Fruit fly (Drosophila melanogaster) Kc167 (cell line): ENCODE results near the gene CG11696.

Experiments used
- Sin3A ChIP-seq: fragments of >200 bp; optimal IDR thresholded peaks from 2 replicates; lab custom pipeline; 2018; ENCODE audit warnings: missing external identifiers
- h ChIP-seq: fragments of >200 bp; optimal IDR thresholded peaks from 3 replicates; lab custom pipeline; 2018; ENCODE audit warnings: missing external identifiers
- insv ChIP-seq: fragments of >200 bp; optimal IDR thresholded peaks from 3 replicates; lab custom pipeline; 2018; ENCODE audit warnings: missing external identifiers
- psq ChIP-seq: fragments of >200 bp; optimal IDR thresholded peaks from 2 replicates; lab custom pipeline; 2017; ENCODE audit warnings: missing external identifiers
- ttk ChIP-seq: sonication (Bioruptor generic); optimal IDR thresholded peaks from 2 replicates; lab custom pipeline; 2017; ENCODE audit warnings: missing external identifiers

DNA sequence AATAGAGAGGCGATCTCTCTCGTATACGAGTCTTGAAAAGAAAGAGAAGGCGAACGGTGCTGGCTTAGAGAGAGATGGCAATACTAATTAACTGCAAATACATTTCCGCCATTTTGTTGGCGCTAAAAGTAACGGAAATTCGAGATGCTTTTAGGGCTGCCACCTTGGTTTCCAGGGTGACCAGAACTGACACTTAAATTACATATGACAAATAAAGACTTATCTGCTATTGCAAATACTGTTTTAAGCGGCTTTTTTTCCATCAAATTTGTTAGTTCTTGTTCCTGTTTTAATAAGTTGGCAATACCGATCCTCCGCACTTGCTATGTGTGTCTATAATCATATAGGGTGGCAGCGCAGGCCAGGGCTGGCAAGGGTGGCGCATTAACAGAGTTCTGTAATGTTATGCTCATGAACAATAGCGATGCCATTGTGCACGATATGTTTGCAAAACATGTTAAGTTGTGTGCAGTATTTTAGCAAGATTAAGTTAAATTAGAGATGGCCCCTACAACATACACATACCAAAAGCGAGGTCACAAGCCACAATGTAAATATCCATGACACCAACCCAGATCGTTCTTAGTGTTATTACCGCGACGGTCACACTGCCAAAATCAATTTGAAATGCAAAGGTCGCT lies 6.8 kb downstream of the CG11696 start, which contains the start of gene nod:
- no peak for TF ChIP-seq insv (lab: Kevin White, UChicago)
- TF ChIP-seq psq (lab: Kevin White, UChicago), result no peak
- TF ChIP-seq h (lab: Kevin White, UChicago), result no peak
- no peak for TF ChIP-seq Sin3A (lab: Kevin White, UChicago)
- no peak for TF ChIP-seq ttk (lab: Kevin White, UChicago)
